Fruit fly (Drosophila melanogaster) whole organism, embryonic: ENCODE measurements around the gene CG15337.

Experiments
- Abd-B ChIP-seq: fragments of 200-800 bp; sonication (Bioruptor generic); optimal IDR thresholded peaks from 2 replicates; lab custom pipeline; 2018; ENCODE audit warnings: missing biosample characterization, mild to moderate bottlenecking, missing genetic modification characterization, moderate library complexity
- Awh ChIP-seq: fragments of 200-800 bp; sonication (Bioruptor generic); IDR thresholded peaks from 2 replicates; pipeline ENCODE4, ENCODE4 v1.3.6; 2022; ENCODE audit warnings: missing biosample characterization, missing genetic modification characterization
- CG10267 ChIP-seq: fragments of 200-800 bp; sonication (Bioruptor generic); optimal IDR thresholded peaks from 2 replicates; lab custom pipeline; 2018; ENCODE audit warnings: missing biosample characterization, mild to moderate bottlenecking, missing genetic modification characterization, moderate library complexity
- CG10366 ChIP-seq: fragments of 200-800 bp; sonication (Bioruptor generic); IDR thresholded peaks from 2 replicates; pipeline ENCODE4 v1.3.6; 2022; ENCODE audit warnings: missing biosample characterization, missing genetic modification characterization
- CG10543 ChIP-seq: fragments of 200-800 bp; sonication (Bioruptor generic); optimal IDR thresholded peaks from 3 replicates; lab custom pipeline; 2017; ENCODE audit warnings: missing biosample characterization, mild to moderate bottlenecking, missing genetic modification characterization, moderate library complexity
- CG10565 ChIP-seq: fragments of 200-800 bp; sonication (Bioruptor generic); optimal IDR thresholded peaks from 3 replicates; lab custom pipeline; 2016; ENCODE audit warnings: missing biosample characterization, mild to moderate bottlenecking, missing genetic modification characterization
- CG11085 ChIP-seq: fragments of 200-800 bp; sonication (Bioruptor generic); IDR thresholded peaks from 2 replicates; pipeline ENCODE4 v1.3.6; 2022; ENCODE audit warnings: missing biosample characterization, missing genetic modification characterization
- CG11504 ChIP-seq: fragments of 200-800 bp; sonication (Bioruptor generic); optimal IDR thresholded peaks from 3 replicates; lab custom pipeline; 2019; ENCODE audit warnings: missing biosample characterization, mild to moderate bottlenecking, missing genetic modification characterization, moderate library complexity
- CG12236 ChIP-seq: fragments of 200-800 bp; sonication (Bioruptor generic); optimal IDR thresholded peaks from 2 replicates; lab custom pipeline; 2016; ENCODE audit warnings: missing biosample characterization, missing genetic modification characterization
- CG13296 ChIP-seq: fragments of 200-800 bp; sonication (Bioruptor generic); optimal IDR thresholded peaks from 3 replicates; lab custom pipeline; 2018; ENCODE audit warnings: missing biosample characterization, mild to moderate bottlenecking, missing genetic modification characterization
- CG14441 ChIP-seq: fragments of 200-800 bp; sonication (Bioruptor generic); IDR thresholded peaks from 2 replicates; pipeline ENCODE4 v1.3.6; 2022; ENCODE audit warnings: missing biosample characterization, missing genetic modification characterization
- CG15073 ChIP-seq: fragments of 200-800 bp; sonication (Bioruptor generic); optimal IDR thresholded peaks from 2 replicates; lab custom pipeline; 2016; ENCODE audit warnings: missing biosample characterization, missing genetic modification characterization
- CG15601 ChIP-seq: fragments of 200-800 bp; sonication (Bioruptor generic); optimal IDR thresholded peaks from 3 replicates; lab custom pipeline; 2019; ENCODE audit warnings: missing biosample characterization, mild to moderate bottlenecking, missing genetic modification characterization, moderate library complexity
- CG17361 ChIP-seq: fragments of 200-800 bp; sonication (Bioruptor generic); IDR thresholded peaks from 3 replicates; pipeline ENCODE4 v1.3.6; 2022; ENCODE audit warnings: missing biosample characterization, missing genetic modification characterization
- CG17385 ChIP-seq: fragments of 200-800 bp; sonication (Bioruptor generic); optimal IDR thresholded peaks from 3 replicates; lab custom pipeline; 2018; ENCODE audit warnings: missing biosample characterization, mild to moderate bottlenecking, missing genetic modification characterization
- CG17612 ChIP-seq: fragments of 200-800 bp; sonication (Bioruptor generic); IDR thresholded peaks from 2 replicates; pipeline ENCODE4 v1.3.6; 2022; ENCODE audit warnings: missing biosample characterization, missing genetic modification characterization
- CG17912 ChIP-seq: fragments of 200-800 bp; sonication (Bioruptor generic); optimal IDR thresholded peaks from 2 replicates; lab custom pipeline; 2018; ENCODE audit warnings: missing biosample characterization, mild to moderate bottlenecking, missing genetic modification characterization
- CG18619 ChIP-seq: fragments of 200-800 bp; sonication (Bioruptor generic); optimal IDR thresholded peaks from 3 replicates; lab custom pipeline; 2017; ENCODE audit warnings: missing biosample characterization, mild to moderate bottlenecking, missing genetic modification characterization
- CG2116 ChIP-seq: fragments of 200-800 bp; sonication (Bioruptor generic); optimal IDR thresholded peaks from 3 replicates; lab custom pipeline; 2018; ENCODE audit warnings: missing biosample characterization, mild to moderate bottlenecking, missing genetic modification characterization
- CG2129 ChIP-seq: fragments of 200-800 bp; sonication (Bioruptor generic); IDR thresholded peaks from 2 replicates; pipeline ENCODE4 v1.3.6; 2022; ENCODE audit warnings: missing biosample characterization, missing genetic modification characterization; ENCODE audit not compliant: partially characterized antibody
- CG33213 ChIP-seq: fragments of 200-800 bp; sonication (Bioruptor generic); optimal IDR thresholded peaks from 3 replicates; lab custom pipeline; 2016; ENCODE audit warnings: missing biosample characterization, missing genetic modification characterization
- CG3726 ChIP-seq: fragments of 200-800 bp; sonication (Bioruptor generic); IDR thresholded peaks from 3 replicates; pipeline ENCODE4, ENCODE4 v1.3.6; 2022; ENCODE audit warnings: missing biosample characterization, missing genetic modification characterization
- CG4424 ChIP-seq: fragments of 200-800 bp; sonication (Bioruptor generic); optimal IDR thresholded peaks from 3 replicates; lab custom pipeline; 2016; ENCODE audit warnings: missing biosample characterization, missing genetic modification characterization
- CG4820 ChIP-seq: fragments of 200-800 bp; sonication (Bioruptor generic); optimal IDR thresholded peaks from 3 replicates; lab custom pipeline; 2016; ENCODE audit warnings: missing biosample characterization, missing genetic modification characterization
- CG6272 ChIP-seq: fragments of 200-800 bp; sonication (Bioruptor generic); IDR thresholded peaks from 2 replicates; pipeline ENCODE4 v1.3.6; 2022; ENCODE audit warnings: missing biosample characterization, missing genetic modification characterization
- CG6654 ChIP-seq: fragments of 200-800 bp; sonication (Bioruptor generic); optimal IDR thresholded peaks from 2 replicates; lab custom pipeline; 2017; ENCODE audit warnings: missing biosample characterization, mild to moderate bottlenecking, missing genetic modification characterization
- CG8388 ChIP-seq: fragments of 200-800 bp; sonication (Bioruptor generic); optimal IDR thresholded peaks from 2 replicates; lab custom pipeline; 2019; ENCODE audit warnings: missing biosample characterization, mild to moderate bottlenecking, missing genetic modification characterization, moderate library complexity
- D ChIP-seq, 2 experiments: fragments of 200-800 bp in 1 of 2; fragments of >200 bp in 1 of 2; sonication (Bioruptor generic) in 1 of 2; optimal IDR thresholded peaks; 2 replicates in 1 of 2; 3 replicates in 1 of 2; lab custom pipeline; 2017; ENCODE audit warnings: mild to moderate bottlenecking in 1 of 2, missing biosample characterization in 1 of 2, missing genetic modification characterization in 1 of 2, missing genetic modification reagents in 1 of 2
- Dfd ChIP-seq, 2 experiments: fragments of >200 bp; optimal IDR thresholded peaks; 2 replicates each; lab custom pipeline; 2017; ENCODE audit warnings: missing biosample characterization in 2 of 2, missing genetic modification characterization in 2 of 2
- Fer1 ChIP-seq: fragments of 200-800 bp; sonication (Bioruptor generic); optimal IDR thresholded peaks from 2 replicates; lab custom pipeline; 2017; ENCODE audit warnings: missing biosample characterization, mild to moderate bottlenecking, missing genetic modification characterization
- H2.0 ChIP-seq: fragments of 200-800 bp; sonication (Bioruptor generic); IDR thresholded peaks from 2 replicates; pipeline ENCODE4 v1.3.6; 2022; ENCODE audit warnings: missing biosample characterization, missing genetic modification characterization
- HmgZ ChIP-seq: fragments of 200-800 bp; sonication (Bioruptor generic); optimal IDR thresholded peaks from 2 replicates; lab custom pipeline; 2018; ENCODE audit warnings: missing biosample characterization, mild to moderate bottlenecking, missing genetic modification characterization
- NfI ChIP-seq: fragments of 200-800 bp; sonication (Bioruptor generic); optimal IDR thresholded peaks from 3 replicates; lab custom pipeline; 2018; ENCODE audit warnings: missing biosample characterization, mild to moderate bottlenecking, missing genetic modification characterization, moderate library complexity
- Optix ChIP-seq: fragments of 200-800 bp; sonication (Bioruptor generic); IDR thresholded peaks from 3 replicates; pipeline ENCODE4 v1.3.6; 2022; ENCODE audit warnings: missing biosample characterization, missing genetic modification characterization
- PHDP ChIP-seq: fragments of 200-800 bp; sonication (Bioruptor generic); optimal IDR thresholded peaks from 3 replicates; lab custom pipeline; 2018; ENCODE audit warnings: missing biosample characterization, mild to moderate bottlenecking, missing genetic modification characterization, moderate library complexity
- Six4 ChIP-seq: fragments of 200-800 bp; sonication (Bioruptor generic); optimal IDR thresholded peaks from 2 replicates; lab custom pipeline; 2016; ENCODE audit warnings: missing biosample characterization, missing genetic modification characterization
- Ssrp ChIP-seq: fragments of 200-800 bp; sonication (Bioruptor generic); optimal IDR thresholded peaks from 2 replicates; lab custom pipeline; 2018; ENCODE audit warnings: missing biosample characterization, mild to moderate bottlenecking, missing genetic modification characterization, moderate library complexity
- Vsx1 ChIP-seq: fragments of 200-800 bp; sonication (Bioruptor generic); optimal IDR thresholded peaks from 2 replicates; lab custom pipeline; 2017; ENCODE audit warnings: missing biosample characterization, mild to moderate bottlenecking, missing genetic modification characterization, missing genetic modification reagents
- az2 ChIP-seq: fragments of 200-800 bp; sonication (Bioruptor generic); optimal IDR thresholded peaks from 3 replicates; lab custom pipeline; 2016; ENCODE audit warnings: missing biosample characterization, missing genetic modification characterization
- danr ChIP-seq: fragments of 200-800 bp; sonication (Bioruptor generic); IDR thresholded peaks from 2 replicates; pipeline ENCODE4 v1.3.6; 2022; ENCODE audit warnings: missing biosample characterization, missing genetic modification characterization
- emc ChIP-seq: fragments of 200-800 bp; sonication (Bioruptor generic); optimal IDR thresholded peaks from 2 replicates; lab custom pipeline; 2016; ENCODE audit warnings: missing biosample characterization, missing genetic modification characterization
- exex ChIP-seq: fragments of 200-800 bp; sonication (Bioruptor generic); optimal IDR thresholded peaks from 4 replicates; lab custom pipeline; 2018; ENCODE audit warnings: missing biosample characterization, mild to moderate bottlenecking, missing genetic modification characterization, moderate library complexity
- gcm ChIP-seq: fragments of 200-800 bp; sonication (Bioruptor generic); optimal IDR thresholded peaks from 2 replicates; lab custom pipeline; 2019; ENCODE audit warnings: missing biosample characterization, mild to moderate bottlenecking, missing genetic modification characterization, moderate library complexity
- gem ChIP-seq: fragments of 200-800 bp; sonication (Bioruptor generic); optimal IDR thresholded peaks from 2 replicates; lab custom pipeline; 2019; ENCODE audit warnings: missing biosample characterization, mild to moderate bottlenecking, missing genetic modification characterization, moderate library complexity
- grau ChIP-seq: fragments of 200-800 bp; optimal IDR thresholded peaks from 3 replicates; lab custom pipeline; 2019; ENCODE audit warnings: missing biosample characterization, mild to moderate bottlenecking, missing genetic modification characterization, moderate library complexity
- pan ChIP-seq, 4 experiments: fragments of >200 bp in 3 of 4; fragments of 200-800 bp in 1 of 4; sonication (Bioruptor generic) in 1 of 4; optimal IDR thresholded peaks in 3 of 4; IDR thresholded peaks in 1 of 4; 2 replicates each; pipeline versions ENCODE4 v1.3.6 to Lab custom; 2017 to 2022; ENCODE audit warnings: missing biosample characterization in 2 of 4, missing genetic modification characterization in 2 of 4, mixed read lengths in 1 of 4
- tgo ChIP-seq: fragments of 200-800 bp; sonication (Bioruptor generic); IDR thresholded peaks from 3 replicates; pipeline ENCODE4 v1.3.6; 2022; ENCODE audit warnings: missing biosample characterization, missing genetic modification characterization
- trem ChIP-seq: fragments of 200-800 bp; optimal IDR thresholded peaks from 3 replicates; lab custom pipeline; 2019; ENCODE audit warnings: missing biosample characterization, mild to moderate bottlenecking, missing genetic modification characterization, moderate library complexity
- zfh1 ChIP-seq: fragments of 200-800 bp; sonication (Bioruptor generic); IDR thresholded peaks from 3 replicates; pipeline ENCODE4 v1.3.6; 2022; ENCODE audit warnings: missing biosample characterization, missing genetic modification characterization

Gene CG15337

DNA sequence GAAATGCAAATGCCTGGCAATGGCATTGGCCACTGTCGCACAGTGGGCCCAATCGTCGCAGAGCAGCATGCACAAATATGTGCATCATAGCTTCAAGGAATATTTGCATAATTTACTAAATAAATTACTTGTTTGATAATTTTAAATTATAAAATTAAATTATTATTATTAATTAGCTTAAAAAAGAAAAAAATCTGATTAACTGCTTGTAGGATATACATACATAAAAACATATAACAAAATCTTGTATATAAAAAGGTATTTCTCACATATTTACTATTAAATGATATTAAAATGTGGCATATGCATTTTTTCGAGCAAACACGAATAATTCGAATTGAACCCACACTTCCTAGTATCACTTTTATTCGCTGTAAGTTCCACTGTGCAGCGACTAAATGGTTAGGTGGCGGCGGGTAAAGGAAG lies 34.6 kb upstream of the CG15337 start:
- TF ChIP-seq CG11085 (GFP tag; lab: Robert Waterston, UW), result no peak
- peak; percentile 82 for TF ChIP-seq CG11504 (tag; lab: Kevin White, UChicago)
- TF ChIP-seq grau (tag; lab: Kevin White, UChicago), result peak; percentile 59
- peak; percentile 51 for TF ChIP-seq CG2116 (GFP tag; lab: Kevin White, UChicago)
- peak; percentile 46 for TF ChIP-seq CG10267 (tag; lab: Kevin White, UChicago)
- TF ChIP-seq CG18619 (GFP tag; lab: Kevin White, UChicago), result peak; percentile 33
- peak; percentile 62 for TF ChIP-seq Abd-B
- peak; percentile 7 for TF ChIP-seq trem (tag; lab: Kevin White, UChicago)
- peak; percentile 19; the same call in 1 of the 2 replicates for TF ChIP-seq CG10366 (GFP tag; lab: Robert Waterston, UW)
- TF ChIP-seq pan (optimal IDR thresholded peaks at IDR 0.05; lab: Kevin White, UChicago), result no peak
- peak in 1 of 2 experiments; percentile 58 for TF ChIP-seq pan (GFP tag; optimal IDR thresholded peaks at IDR 0.05 in 1 of 2, IDR thresholded peaks at IDR 0.05 in 1 of 2)
- peak; percentile 40 for TF ChIP-seq PHDP (tag; lab: Kevin White, UChicago)
- 0 out of 3 replicates have a peak, but pooled peaks have one; percentile 41 for TF ChIP-seq Optix
- peak; percentile 75 for TF ChIP-seq gem
- no peak for TF ChIP-seq CG17612 (GFP tag; lab: Robert Waterston, UW)
- TF ChIP-seq CG33213 (GFP tag; lab: Kevin White, UChicago), result no peak
- TF ChIP-seq NfI (GFP tag; lab: Kevin White, UChicago), result peak; percentile 8
- no peak for TF ChIP-seq CG2129 (GFP tag; lab: Robert Waterston, UW)
- TF ChIP-seq CG6272 (GFP tag; lab: Robert Waterston, UW), result 0 out of 2 replicates have a peak, but pooled peaks have one; percentile 10
- peak; percentile 38 for TF ChIP-seq CG15601 (tag; lab: Kevin White, UChicago)
- peak; percentile 34 for TF ChIP-seq gcm (GFP tag; lab: Kevin White, UChicago)
- no peak for TF ChIP-seq CG17912 (GFP tag; lab: Kevin White, UChicago)
- TF ChIP-seq D (optimal IDR thresholded peaks at IDR 0.05; lab: Kevin White, UChicago), result no peak
- TF ChIP-seq D (GFP tag; optimal IDR thresholded peaks at IDR 0.05; lab: Kevin White, UChicago), result peak; percentile 49
- TF ChIP-seq emc (GFP tag; lab: Kevin White, UChicago), result no peak
- no peak for TF ChIP-seq CG10543
- peak; percentile 63 for TF ChIP-seq CG4424
- TF ChIP-seq az2, result peak; percentile 47
- TF ChIP-seq exex (tag; lab: Kevin White, UChicago), result no peak
- TF ChIP-seq CG14441 (GFP tag; lab: Robert Waterston, UW), result no peak; the same call in 1 of the 2 replicates
- 0 out of 3 replicates have a peak, but pooled peaks have one; percentile 46 for TF ChIP-seq zfh1 (GFP tag; lab: Robert Waterston, UW)
- no peak for TF ChIP-seq H2.0 (GFP tag; lab: Robert Waterston, UW)
- no peak for TF ChIP-seq Dfd (GFP tag; optimal IDR thresholded peaks at IDR 0.05; lab: Kevin White, UChicago)
- peak; percentile 62 for TF ChIP-seq CG8388 (GFP tag; lab: Kevin White, UChicago)
- 0 out of 2 replicates have a peak, but pooled peaks have one; percentile 32 for TF ChIP-seq Awh (GFP tag; lab: Robert Waterston, UW)
- TF ChIP-seq CG4820 (GFP tag; lab: Kevin White, UChicago), result peak; percentile 24
- TF ChIP-seq CG17385 (GFP tag; lab: Kevin White, UChicago), result peak; percentile 57
- TF ChIP-seq Ssrp (tag; lab: Kevin White, UChicago), result peak; percentile 74
- peak; percentile 9 for TF ChIP-seq Six4 (GFP tag; lab: Kevin White, UChicago)
- peak; percentile 36 for TF ChIP-seq Vsx1 (GFP tag; lab: Kevin White, UChicago)
- no peak for TF ChIP-seq CG12236 (GFP tag; lab: Kevin White, UChicago)
- peak; percentile 37 for TF ChIP-seq Fer1
- TF ChIP-seq danr (GFP tag; lab: Robert Waterston, UW), result no peak
- TF ChIP-seq CG6654 (GFP tag; lab: Kevin White, UChicago), result peak; percentile 38
- peak; percentile 36; the same call in 2 of the 3 replicates for TF ChIP-seq tgo (GFP tag; lab: Robert Waterston, UW)
- TF ChIP-seq CG13296, result peak; percentile 28
- TF ChIP-seq CG10565 (GFP tag; lab: Kevin White, UChicago), result no peak
- TF ChIP-seq CG17361 (GFP tag; lab: Robert Waterston, UW), result peak; percentile 81; the same call in 2 of the 3 replicates
- no peak for TF ChIP-seq HmgZ (tag; lab: Kevin White, UChicago)
- no peak for TF ChIP-seq CG15073 (GFP tag; lab: Kevin White, UChicago)
- no peak for TF ChIP-seq CG3726 (GFP tag; lab: Robert Waterston, UW)
